Fruit fly (Drosophila melanogaster): ENCODE measurements around the gene spoon.

DNA sequence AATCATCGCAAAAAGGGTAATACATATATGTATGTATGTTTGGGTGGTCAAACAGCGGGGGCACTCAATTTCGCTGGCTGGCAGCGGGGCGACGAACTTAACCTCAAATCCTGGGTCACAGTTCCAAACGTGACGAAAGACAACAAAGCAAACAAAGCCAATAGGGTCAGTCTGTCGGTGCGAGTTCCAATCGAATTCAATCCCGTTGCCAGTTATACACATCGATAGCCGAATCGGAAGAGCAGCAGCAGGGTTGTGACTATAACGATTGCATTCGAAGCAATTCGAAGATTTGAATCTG is 1.5 kb upstream of the spoon start:
- no peak for TF ChIP-seq psq (optimal IDR thresholded peaks at IDR 0.05)
- TF ChIP-seq h (optimal IDR thresholded peaks at IDR 0.05): no peak
- TF ChIP-seq insv (optimal IDR thresholded peaks at IDR 0.05): no peak

All from Kc167 (cell line).